Fruit fly (Drosophila melanogaster): ENCODE measurements around the gene dsx-c73A.

DNA sequence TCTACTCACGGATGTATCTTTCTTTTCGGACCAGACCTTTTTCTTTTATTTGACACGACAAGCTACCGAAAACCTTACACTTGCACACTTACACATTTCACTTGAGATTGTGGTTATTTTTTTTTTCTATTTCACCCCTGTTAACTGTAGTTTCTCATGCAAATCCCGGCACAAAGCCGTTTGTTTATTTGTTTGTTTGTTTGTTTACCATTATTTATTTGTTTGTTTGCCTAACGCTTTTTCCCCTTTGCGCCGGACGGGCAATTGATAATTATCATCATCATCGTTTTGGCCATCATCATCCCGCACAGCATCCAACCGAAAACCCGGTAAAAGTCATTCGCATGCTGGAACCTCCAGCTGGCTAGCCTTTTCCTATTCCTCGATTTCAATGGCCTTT, 20.7 kb downstream of the dsx-c73A start:
- TF ChIP-seq Ets98B (GFP tag; IDR thresholded peaks at IDR 0.05) (no peak), EcR (GFP tag; optimal IDR thresholded peaks at IDR 0.05) (no peak), CG15710 (tag; optimal IDR thresholded peaks at IDR 0.05) (no peak), Snoo (tag; optimal IDR thresholded peaks at IDR 0.05) (no peak), D1 (tag; optimal IDR thresholded peaks at IDR 0.05) (no peak), CG14655 (GFP tag; optimal IDR thresholded peaks at IDR 0.05) (no peak), CG8159 (tag; optimal IDR thresholded peaks at IDR 0.05) (no peak), CG12605 (GFP tag; IDR thresholded peaks at IDR 0.05) (no peak), Pif1A (GFP tag; optimal IDR thresholded peaks at IDR 0.05) (no peak), CG8301 (tag; optimal IDR thresholded peaks at IDR 0.05) (no peak), CG17806 (tag; optimal IDR thresholded peaks at IDR 0.05) (no peak), CG9948 (tag; optimal IDR thresholded peaks at IDR 0.05) (no peak), CG32121 (GFP tag; IDR thresholded peaks at IDR 0.05) (no peak), CG10348 (GFP tag; IDR thresholded peaks at IDR 0.05) (no peak)
